Fruit fly (Drosophila melanogaster): Measurements from ENCODE around the gene Rcd4.

Rcd4 gene

DNA sequence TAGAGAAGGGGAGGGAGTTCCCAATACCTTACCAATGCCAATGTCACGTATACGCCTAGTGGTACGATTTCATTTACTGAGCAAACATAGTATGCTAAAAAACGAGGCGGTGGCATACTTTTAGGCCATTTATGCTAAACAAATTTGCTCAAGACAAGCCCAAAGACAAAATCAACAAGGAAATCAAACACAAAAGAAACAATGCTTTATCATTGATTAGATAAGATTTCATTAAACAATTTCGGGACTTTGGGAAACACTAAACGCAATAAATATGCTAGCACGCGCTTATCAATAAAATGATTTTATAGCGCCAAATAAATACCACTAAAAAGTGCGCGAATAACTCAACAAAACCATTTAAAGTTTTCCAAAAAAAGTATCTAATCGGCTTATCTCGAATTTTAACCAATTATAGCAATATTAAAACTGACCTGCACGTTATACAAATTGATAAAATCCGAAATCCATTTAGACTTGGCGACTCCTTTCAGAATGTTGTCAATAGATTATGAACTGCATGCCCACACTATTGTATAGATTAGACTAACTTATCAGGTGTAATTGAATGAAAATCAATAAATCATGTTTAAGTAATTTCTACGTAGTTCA lies 32.0 kb upstream of the Rcd4 start (continued):
- TF ChIP-seq Fer1 (GFP tag; optimal IDR thresholded peaks at IDR 0.05) (peak; percentile 75), CG33213 (GFP tag; optimal IDR thresholded peaks at IDR 0.05) (no peak), jing (GFP tag; optimal IDR thresholded peaks at IDR 0.05) (no peak), grn (GFP tag; optimal IDR thresholded peaks at IDR 0.05) (peak; percentile 74), dpn (GFP tag; optimal IDR thresholded peaks at IDR 0.05) (peak in 1 of 2 experiments; percentile 21), Aef1 (GFP tag; IDR thresholded peaks at IDR 0.05) (no peak), Fer3 (tag; optimal IDR thresholded peaks at IDR 0.05) (peak; percentile 54), fd96Cb (tag; optimal IDR thresholded peaks at IDR 0.05) (no peak), CG17361 (GFP tag; IDR thresholded peaks at IDR 0.05) (no peak), CG30403 (GFP tag; optimal IDR thresholded peaks at IDR 0.05) (no peak), CG7963 (GFP tag; IDR thresholded peaks at IDR 0.05; ENCODE audit: partially characterized antibody) (no peak), ab (GFP tag; optimal IDR thresholded peaks at IDR 0.05) (no peak), vnd (GFP tag; IDR thresholded peaks at IDR 0.05; ENCODE audit: partially characterized antibody) (no peak), Mes4 (GFP tag; optimal IDR thresholded peaks at IDR 0.05) (no peak), wdn (GFP tag; IDR thresholded peaks at IDR 0.05) (no peak), Max (GFP tag; optimal IDR thresholded peaks at IDR 0.05) (no peak), ato (GFP tag; IDR thresholded peaks at IDR 0.05; ENCODE audit: partially characterized antibody) (no peak), dm (GFP tag; optimal IDR thresholded peaks at IDR 0.05) (no peak), CG8359 (GFP tag; optimal IDR thresholded peaks at IDR 0.05; ENCODE audit: borderline replicate concordance) (no peak), dati (GFP tag; IDR thresholded peaks at IDR 0.05) (no peak), CG12299 (tag; optimal IDR thresholded peaks at IDR 0.05) (no peak), CG3726 (GFP tag; IDR thresholded peaks at IDR 0.05) (no peak), CG31224 (GFP tag; IDR thresholded peaks at IDR 0.05) (no peak), CG9609 (GFP tag; optimal IDR thresholded peaks at IDR 0.05) (no peak), crc (GFP tag; optimal IDR thresholded peaks at IDR 0.05) (no peak), Hr78 (GFP tag; optimal IDR thresholded peaks at IDR 0.05) (no peak), grau (tag; optimal IDR thresholded peaks at IDR 0.05) (peak; percentile 25), Gsc (GFP tag; IDR thresholded peaks at IDR 0.05) (no peak), CG2199 (GFP tag; IDR thresholded peaks at IDR 0.05) (no peak), CG12659 (GFP tag; optimal IDR thresholded peaks at IDR 0.05) (peak; percentile 24), Usf (GFP tag; optimal IDR thresholded peaks at IDR 0.05) (no peak), Six4 (GFP tag; optimal IDR thresholded peaks at IDR 0.05) (no peak), tap (tag; optimal IDR thresholded peaks at IDR 0.05) (no peak), MBD-R2 (GFP tag; IDR thresholded peaks at IDR 0.05) (no peak), Eip74EF (GFP tag; optimal IDR thresholded peaks at IDR 0.05) (peak in 1 of 2 experiments; percentile 23), ERR (GFP tag; optimal IDR thresholded peaks at IDR 0.05) (no peak), CG32772 (GFP tag; IDR thresholded peaks at IDR 0.05) (no peak), CG1647 (GFP tag; optimal IDR thresholded peaks at IDR 0.05) (no peak), Sry-β (GFP tag; optimal IDR thresholded peaks at IDR 0.05) (no peak), CG1603 (tag; optimal IDR thresholded peaks at IDR 0.05) (no peak), CG13287 (GFP tag; IDR thresholded peaks at IDR 0.05; ENCODE audit: partially characterized antibody) (no peak), gem (tag; optimal IDR thresholded peaks at IDR 0.05) (peak; percentile 50), CG6765 (GFP tag; optimal IDR thresholded peaks at IDR 0.05) (peak; percentile 26), MESR4 (GFP tag; optimal IDR thresholded peaks at IDR 0.05) (no peak), HHEX (GFP tag; optimal IDR thresholded peaks at IDR 0.05) (peak; percentile 61), stwl (tag; optimal IDR thresholded peaks at IDR 0.05) (no peak), lmd (GFP tag; IDR thresholded peaks at IDR 0.05) (no peak), Lim3 (GFP tag; IDR thresholded peaks at IDR 0.05) (no peak), CG15269 (tag; optimal IDR thresholded peaks at IDR 0.05) (peak; percentile 63), exex (tag; optimal IDR thresholded peaks at IDR 0.05) (peak; percentile 88)

Measured in whole organism, embryonic.